Worm (Caenorhabditis elegans): ENCODE measurements around the gene emb-1.

emb-1 gene

ce11 chrIII:5172470-5172869, 769 bp upstream of the emb-1 start, which contains the start of gene K10D2.5 (continued):
- TF ChIP-seq Y48G9A.11 (GFP tag; IDR thresholded peaks at IDR 0.05) (peak; percentile 93), sdz-12 (GFP tag; optimal IDR thresholded peaks at IDR 0.05) (peak; percentile 94), tag-97 (GFP tag; IDR thresholded peaks at IDR 0.05) (peak; percentile 86; the same call in 1 of the 2 replicates), nhr-102 (tag; optimal IDR thresholded peaks at IDR 0.05) (peak; percentile 53), php-3 (GFP tag; IDR thresholded peaks at IDR 0.05) (peak; percentile 62), F26F4.8 (GFP tag; conservative IDR thresholded peaks at IDR 0.05) (no peak), ceh-62 (tag; optimal IDR thresholded peaks at IDR 0.05) (no peak), ctbp-1 (GFP tag; IDR thresholded peaks at IDR 0.05) (peak; percentile 73), duxl-1 (tag; optimal IDR thresholded peaks at IDR 0.05; ENCODE audit: poor library complexity) (peak; percentile 89), egl-43 (GFP tag; IDR thresholded peaks at IDR 0.05) (peak; percentile 83), fos-1 (tag; optimal IDR thresholded peaks at IDR 0.05) (no peak), lin-29 (GFP tag; IDR thresholded peaks at IDR 0.05) (peak; percentile 55; the same call in 1 of the 2 replicates), F10B5.3 (tag; optimal IDR thresholded peaks at IDR 0.05) (no peak), daf-8 (GFP tag; IDR thresholded peaks at IDR 0.05) (no peak), madf-5 (GFP tag; IDR thresholded peaks at IDR 0.05) (peak; percentile 97), nhr-25 (tag; optimal IDR thresholded peaks at IDR 0.05; ENCODE audit: borderline replicate concordance, insufficient read depth) (peak; percentile 71), mep-1 (tag; optimal IDR thresholded peaks at IDR 0.05) (peak; percentile 92), hlh-30 (tag; optimal IDR thresholded peaks at IDR 0.05; ENCODE audit: insufficient read depth) (peak; percentile 71), unc-62 (GFP tag; optimal IDR thresholded peaks at IDR 0.05 in 1 of 2) (peak in 1 of 2 experiments; percentile 91), unc-62 (tag; optimal IDR thresholded peaks at IDR 0.05) (no peak), cey-2 (tag; optimal IDR thresholded peaks at IDR 0.05; ENCODE audit: borderline replicate concordance, insufficient read depth) (no peak), nhr-77 (tag; optimal IDR thresholded peaks at IDR 0.05) (peak; percentile 87), hlh-11 (tag; optimal IDR thresholded peaks at IDR 0.05) (peak; percentile 76), zfp-2 (tag; optimal IDR thresholded peaks at IDR 0.05) (peak; percentile 40), rbr-2 (tag; optimal IDR thresholded peaks at IDR 0.05) (peak; percentile 91), skn-1 (tag; optimal IDR thresholded peaks at IDR 0.05) (no peak), pha-4 (GFP tag; IDR thresholded peaks at IDR 0.05) (no peak), pha-4 (tag; optimal IDR thresholded peaks at IDR 0.05) (peak; percentile 60), R02D3.7 (tag; optimal IDR thresholded peaks at IDR 0.05) (no peak), snpc-1.2 (GFP tag; IDR thresholded peaks at IDR 0.05) (peak; percentile 75), set-16 (GFP tag; IDR thresholded peaks at IDR 0.05) (peak; percentile 68), F37D6.2 (tag; optimal IDR thresholded peaks at IDR 0.05) (peak; percentile 86), pqm-1 (tag; optimal IDR thresholded peaks at IDR 0.05) (peak; percentile 27), mxl-2 (GFP tag; conservative IDR thresholded peaks at IDR 0.05) (peak; percentile 83; the same call in 1 of the 2 replicates), zip-11 (GFP tag; IDR thresholded peaks at IDR 0.05) (no peak), Y105C5A.15 (GFP tag; IDR thresholded peaks at IDR 0.05) (peak; percentile 87; the same call in 1 of the 2 replicates), ZK337.2 (GFP tag; IDR thresholded peaks at IDR 0.05) (peak; percentile 99), dmd-8 (GFP tag; IDR thresholded peaks at IDR 0.05) (no peak), ceh-82 (tag; optimal IDR thresholded peaks at IDR 0.05) (no peak)

- TF ChIP-seq aha-1 (tag) (peak; percentile 48), snpc-4 (tag; optimal IDR thresholded peaks at IDR 0.05) (no peak), pqm-1 (tag; optimal IDR thresholded peaks at IDR 0.05) (no peak)
Measured at ce11 chrIII:5173622-5174021, 383 bp downstream of the emb-1 start, which contains the start of gene cid-1. cid-1 (plus strand) TSS chrIII:5173922.

Data from whole organism, L4 larva.